Fruit fly (Drosophila melanogaster) whole organism, embryonic: ENCODE data around the gene Tre1.

Experiments
- Awh ChIP-seq: fragments of 200-800 bp; sonication (Bioruptor generic); IDR thresholded peaks from 2 replicates; pipeline ENCODE4, ENCODE4 v1.3.6; 2022; ENCODE audit warnings: missing biosample characterization, missing genetic modification characterization
- B-H1 ChIP-seq: fragments of 200-800 bp; sonication (Bioruptor generic); IDR thresholded peaks from 3 replicates; pipeline ENCODE4 v1.3.6; 2022; ENCODE audit warnings: missing biosample characterization, missing genetic modification characterization
- CG1024 ChIP-seq: fragments of 200-800 bp; sonication (Bioruptor generic); IDR thresholded peaks from 2 replicates; pipeline ENCODE4 v1.3.6; 2022; ENCODE audit warnings: missing biosample characterization, missing genetic modification characterization
- CG10267 ChIP-seq: fragments of 200-800 bp; sonication (Bioruptor generic); optimal IDR thresholded peaks from 2 replicates; lab custom pipeline; 2018; ENCODE audit warnings: missing biosample characterization, mild to moderate bottlenecking, missing genetic modification characterization, moderate library complexity
- CG10321 ChIP-seq: fragments of 200-800 bp; sonication (Bioruptor generic); IDR thresholded peaks from 2 replicates; pipeline ENCODE4 v1.3.6; 2022; ENCODE audit warnings: missing biosample characterization, missing genetic modification characterization
- CG10366 ChIP-seq: fragments of 200-800 bp; sonication (Bioruptor generic); IDR thresholded peaks from 2 replicates; pipeline ENCODE4 v1.3.6; 2022; ENCODE audit warnings: missing biosample characterization, missing genetic modification characterization
- CG11504 ChIP-seq: fragments of 200-800 bp; sonication (Bioruptor generic); optimal IDR thresholded peaks from 3 replicates; lab custom pipeline; 2019; ENCODE audit warnings: missing biosample characterization, mild to moderate bottlenecking, missing genetic modification characterization, moderate library complexity
- CG11560 ChIP-seq: fragments of 200-800 bp; sonication (Bioruptor generic); IDR thresholded peaks from 3 replicates; pipeline ENCODE4 v1.3.6; 2022; ENCODE audit warnings: missing biosample characterization, missing genetic modification characterization
- CG12071 ChIP-seq: fragments of 200-800 bp; sonication (Bioruptor generic); optimal IDR thresholded peaks from 3 replicates; lab custom pipeline; 2018; ENCODE audit warnings: missing biosample characterization, mild to moderate bottlenecking, missing genetic modification characterization
- CG13296 ChIP-seq: fragments of 200-800 bp; sonication (Bioruptor generic); optimal IDR thresholded peaks from 3 replicates; lab custom pipeline; 2018; ENCODE audit warnings: missing biosample characterization, mild to moderate bottlenecking, missing genetic modification characterization
- CG16779 ChIP-seq: fragments of 200-800 bp; sonication (Bioruptor generic); IDR thresholded peaks from 2 replicates; pipeline ENCODE4 v1.3.6; 2022; ENCODE audit warnings: missing biosample characterization, missing genetic modification characterization
- CG18476 ChIP-seq: fragments of 200-800 bp; sonication (Bioruptor generic); optimal IDR thresholded peaks from 2 replicates; lab custom pipeline; 2016; ENCODE audit warnings: missing biosample characterization, mild to moderate bottlenecking, missing genetic modification characterization
- CG2120 ChIP-seq: fragments of 200-800 bp; sonication (Bioruptor generic); optimal IDR thresholded peaks from 3 replicates; lab custom pipeline; 2016; ENCODE audit warnings: missing biosample characterization, missing genetic modification characterization
- CG30431 ChIP-seq: fragments of 200-800 bp; sonication (Bioruptor generic); optimal IDR thresholded peaks from 2 replicates; lab custom pipeline; 2017; ENCODE audit warnings: missing biosample characterization, missing genetic modification characterization
- CG31441 ChIP-seq: fragments of 200-800 bp; sonication (Bioruptor generic); IDR thresholded peaks from 2 replicates; pipeline ENCODE4 v1.3.6; 2022; ENCODE audit warnings: missing biosample characterization, missing genetic modification characterization
- CG3163 ChIP-seq: fragments of 200-800 bp; sonication (Bioruptor generic); optimal IDR thresholded peaks from 3 replicates; lab custom pipeline; 2016; ENCODE audit warnings: missing biosample characterization, missing genetic modification characterization
- CG32532 ChIP-seq: fragments of 200-800 bp; sonication (Bioruptor generic); IDR thresholded peaks from 2 replicates; pipeline ENCODE4 v1.3.6; 2022; ENCODE audit warnings: missing biosample characterization, missing genetic modification characterization
- CG3407 ChIP-seq: fragments of 200-800 bp; sonication (Bioruptor generic); optimal IDR thresholded peaks from 2 replicates; lab custom pipeline; 2018; ENCODE audit warnings: missing biosample characterization, mild to moderate bottlenecking, missing genetic modification characterization
- CG3847 ChIP-seq: fragments of 200-800 bp; sonication (Bioruptor generic); IDR thresholded peaks from 2 replicates; pipeline ENCODE4 v1.3.6; 2022; ENCODE audit warnings: missing biosample characterization, missing genetic modification characterization
- CG4282 ChIP-seq: fragments of 200-800 bp; sonication (Bioruptor generic); optimal IDR thresholded peaks from 2 replicates; lab custom pipeline; 2016; ENCODE audit warnings: missing biosample characterization, missing genetic modification characterization
- CG4360 ChIP-seq: fragments of 200-800 bp; sonication (Bioruptor generic); IDR thresholded peaks from 2 replicates; pipeline ENCODE4 v1.3.6; 2022; ENCODE audit warnings: missing biosample characterization, missing genetic modification characterization
- CG6175 ChIP-seq: fragments of 200-800 bp; sonication (Bioruptor generic); IDR thresholded peaks from 3 replicates; pipeline ENCODE4 v1.3.6; 2022; ENCODE audit warnings: missing biosample characterization, missing genetic modification characterization
- CG8281 ChIP-seq: fragments of 200-800 bp; sonication (Bioruptor generic); optimal IDR thresholded peaks from 2 replicates; lab custom pipeline; 2018; ENCODE audit warnings: missing biosample characterization, mild to moderate bottlenecking, missing genetic modification characterization, moderate library complexity
- CHES-1-like ChIP-seq: fragments of 200-800 bp; sonication (Bioruptor generic); optimal IDR thresholded peaks from 2 replicates; lab custom pipeline; 2016; ENCODE audit warnings: missing biosample characterization, missing genetic modification characterization
- CrebB ChIP-seq: fragments of 200-800 bp; sonication (Bioruptor generic); optimal IDR thresholded peaks from 3 replicates; lab custom pipeline; 2018; ENCODE audit warnings: missing biosample characterization, mild to moderate bottlenecking, missing genetic modification characterization
- D19A ChIP-seq: fragments of 200-800 bp; optimal IDR thresholded peaks from 3 replicates; lab custom pipeline; 2019; ENCODE audit warnings: missing biosample characterization, mild to moderate bottlenecking, missing genetic modification characterization, moderate library complexity
- Dbx ChIP-seq: fragments of 200-800 bp; sonication (Bioruptor generic); IDR thresholded peaks from 3 replicates; pipeline ENCODE4 v1.3.6; 2022; ENCODE audit warnings: missing biosample characterization, missing genetic modification characterization
- E2f1 ChIP-seq: fragments of 200-800 bp; sonication (Bioruptor generic); IDR thresholded peaks from 2 replicates; pipeline ENCODE4 v1.3.6; 2022; ENCODE audit warnings: missing biosample characterization, missing genetic modification characterization
- ERR ChIP-seq: fragments of 200-800 bp; sonication (Bioruptor generic); optimal IDR thresholded peaks from 2 replicates; lab custom pipeline; 2016; ENCODE audit warnings: missing biosample characterization, missing genetic modification characterization
- Eip74EF ChIP-seq, 2 experiments: fragments of 200-800 bp in 1 of 2; fragments of >200 bp in 1 of 2; sonication (Bioruptor generic) in 1 of 2; optimal IDR thresholded peaks; 2 replicates each; lab custom pipeline; 2017 to 2019; ENCODE audit warnings: missing biosample characterization in 2 of 2, missing genetic modification characterization in 2 of 2, mild to moderate bottlenecking in 1 of 2, moderate library complexity in 1 of 2
- NC2α ChIP-seq: fragments of 200-800 bp; sonication (Bioruptor generic); optimal IDR thresholded peaks from 2 replicates; lab custom pipeline; 2016; ENCODE audit warnings: missing biosample characterization, missing genetic modification characterization
- Nf-YA ChIP-seq: fragments of 200-800 bp; sonication (Bioruptor generic); IDR thresholded peaks from 2 replicates; pipeline ENCODE4 v1.3.6; 2022; ENCODE audit warnings: missing biosample characterization, missing genetic modification characterization
- Oaz ChIP-seq: fragments of 200-800 bp; sonication (Bioruptor generic); IDR thresholded peaks from 2 replicates; pipeline ENCODE4 v1.3.6; 2022; ENCODE audit warnings: missing biosample characterization, missing genetic modification characterization
- Poxn ChIP-seq: fragments of 200-800 bp; sonication (Bioruptor generic); IDR thresholded peaks from 2 replicates; pipeline ENCODE4 v1.3.6; 2022; ENCODE audit warnings: missing biosample characterization, missing genetic modification characterization
- Rx ChIP-seq: fragments of 200-800 bp; sonication (Bioruptor generic); IDR thresholded peaks from 2 replicates; pipeline ENCODE4 v1.3.6; 2022; ENCODE audit warnings: missing biosample characterization, missing genetic modification characterization
- TFAM ChIP-seq: fragments of 200-800 bp; sonication (Bioruptor generic); optimal IDR thresholded peaks from 2 replicates; lab custom pipeline; 2017; ENCODE audit warnings: missing biosample characterization, missing genetic modification characterization, inconsistent platforms
- croc ChIP-seq: fragments of 200-800 bp; sonication (Bioruptor generic); conservative IDR thresholded peaks from 3 replicates; pipeline ENCODE4 v1.3.6; 2022; ENCODE audit warnings: missing biosample characterization, missing genetic modification characterization
- crp ChIP-seq, 2 experiments: fragments of 200-800 bp; sonication (Bioruptor generic); optimal IDR thresholded peaks; 2 replicates in 1 of 2; 3 replicates in 1 of 2; lab custom pipeline; 2017; ENCODE audit warnings: missing biosample characterization in 2 of 2, missing genetic modification characterization in 2 of 2, mild to moderate bottlenecking in 1 of 2, moderate library complexity in 1 of 2
- da ChIP-seq: fragments of 200-800 bp; sonication (Bioruptor generic); optimal IDR thresholded peaks from 2 replicates; lab custom pipeline; 2016; ENCODE audit warnings: missing biosample characterization, missing genetic modification characterization
- ems ChIP-seq: fragments of 200-800 bp; sonication (Bioruptor generic); optimal IDR thresholded peaks from 3 replicates; lab custom pipeline; 2016; ENCODE audit warnings: missing biosample characterization, missing genetic modification characterization
- en ChIP-seq: fragments of 200-800 bp; sonication (Bioruptor generic); optimal IDR thresholded peaks from 2 replicates; lab custom pipeline; 2016; ENCODE audit warnings: missing biosample characterization, missing genetic modification characterization
- exex ChIP-seq: fragments of 200-800 bp; sonication (Bioruptor generic); optimal IDR thresholded peaks from 4 replicates; lab custom pipeline; 2018; ENCODE audit warnings: missing biosample characterization, mild to moderate bottlenecking, missing genetic modification characterization, moderate library complexity
- fu2 ChIP-seq: fragments of 200-800 bp; sonication (Bioruptor generic); optimal IDR thresholded peaks from 2 replicates; lab custom pipeline; 2016; ENCODE audit warnings: missing biosample characterization, missing genetic modification characterization
- gt ChIP-seq: fragments of 200-800 bp; sonication (Bioruptor generic); IDR thresholded peaks from 2 replicates; pipeline ENCODE4 v1.3.6; 2022; ENCODE audit warnings: missing biosample characterization, missing genetic modification characterization
- jumu ChIP-seq: fragments of 200-800 bp; sonication (Bioruptor generic); optimal IDR thresholded peaks from 3 replicates; lab custom pipeline; 2016; ENCODE audit warnings: missing biosample characterization, missing genetic modification characterization
- nom ChIP-seq: fragments of 200-800 bp; sonication (Bioruptor generic); optimal IDR thresholded peaks from 2 replicates; lab custom pipeline; 2017; ENCODE audit warnings: missing biosample characterization, missing genetic modification characterization, mild to moderate bottlenecking, moderate library complexity, missing genetic modification reagents
- oc ChIP-seq: fragments of 200-800 bp; sonication (Bioruptor generic); optimal IDR thresholded peaks from 2 replicates; lab custom pipeline; 2018; ENCODE audit warnings: missing biosample characterization, mild to moderate bottlenecking, missing genetic modification characterization, moderate library complexity
- p53 ChIP-seq: fragments of 200-800 bp; sonication (Bioruptor generic); optimal IDR thresholded peaks from 2 replicates; lab custom pipeline; 2016; ENCODE audit warnings: missing biosample characterization, missing genetic modification characterization
- pita ChIP-seq: fragments of 200-800 bp; sonication (Bioruptor generic); optimal IDR thresholded peaks from 2 replicates; lab custom pipeline; 2017; ENCODE audit warnings: missing biosample characterization, mild to moderate bottlenecking, missing genetic modification characterization
- sima ChIP-seq: fragments of 200-800 bp; sonication (Bioruptor generic); optimal IDR thresholded peaks from 2 replicates; lab custom pipeline; 2016; ENCODE audit warnings: missing biosample characterization, missing genetic modification characterization
- zf30C ChIP-seq: fragments of 200-800 bp; sonication (Bioruptor generic); optimal IDR thresholded peaks from 3 replicates; lab custom pipeline; 2018; ENCODE audit warnings: missing biosample characterization, mild to moderate bottlenecking, missing genetic modification characterization

The Tre1 gene

dm6 chrX:5648437-5648959 is 31.3 kb downstream of the Tre1 start, which contains the start of gene OtopLa (continued):
- TF ChIP-seq CG4282 (GFP tag; lab: Kevin White, UChicago) (no peak), Nf-YA (peak; percentile 84), CG16779 (GFP tag; lab: Robert Waterston, UW) (peak; percentile 62; the same call in 1 of the 2 replicates), B-H1 (GFP tag; lab: Robert Waterston, UW) (peak; percentile 71), CG3163 (GFP tag; lab: Kevin White, UChicago) (peak; percentile 61), Dbx (GFP tag; lab: Robert Waterston, UW) (peak; percentile 79), zf30C (GFP tag; lab: Kevin White, UChicago) (peak; percentile 74), Awh (GFP tag; lab: Robert Waterston, UW) (peak; percentile 89), CG1024 (GFP tag; lab: Robert Waterston, UW) (peak; percentile 80), CG13296 (peak; percentile 72), CG11560 (tag; lab: Robert Waterston, UW) (0 out of 3 replicates have a peak, but pooled peaks have one; percentile 63), ems (peak; percentile 68), CHES-1-like (GFP tag; lab: Kevin White, UChicago) (peak; percentile 60), CG31441 (GFP tag; lab: Robert Waterston, UW) (peak; percentile 90), sima (GFP tag; lab: Kevin White, UChicago) (peak; percentile 54), CG30431 (peak; percentile 71), da (GFP tag; lab: Kevin White, UChicago) (peak; percentile 43), CG10267 (tag; lab: Kevin White, UChicago) (peak; percentile 74), jumu (peak; percentile 80), D19A (tag; lab: Kevin White, UChicago) (peak; percentile 74), crp (GFP tag; optimal IDR thresholded peaks at IDR 0.05; lab: Kevin White, UChicago) (peak in 1 of 2 experiments; percentile 32), CG2120 (GFP tag; lab: Kevin White, UChicago) (peak; percentile 77), CG32532 (GFP tag; lab: Robert Waterston, UW) (peak; percentile 84), ERR (peak; percentile 78), CG10366 (GFP tag; lab: Robert Waterston, UW) (peak; percentile 87), CG4360 (peak; percentile 72), Eip74EF (GFP tag; optimal IDR thresholded peaks at IDR 0.05; lab: Kevin White, UChicago) (peak in 1 of 2 experiments; percentile 80), croc (GFP tag; lab: Robert Waterston, UW) (peak; percentile 79), TFAM (GFP tag; lab: Kevin White, UChicago) (peak; percentile 32), CG11504 (tag; lab: Kevin White, UChicago) (peak; percentile 88), fu2 (GFP tag; lab: Kevin White, UChicago) (peak; percentile 59), CG6175 (peak; percentile 50; the same call in 1 of the 3 replicates), Rx (GFP tag; lab: Robert Waterston, UW) (peak; percentile 83), oc (peak; percentile 84), pita (no peak), NC2α (GFP tag; lab: Kevin White, UChicago) (peak; percentile 44), E2f1 (GFP tag; lab: Robert Waterston, UW) (peak; percentile 77), exex (tag; lab: Kevin White, UChicago) (peak; percentile 18), CG8281 (peak; percentile 59), nom (GFP tag; lab: Kevin White, UChicago) (peak; percentile 26), p53 (GFP tag; lab: Kevin White, UChicago) (peak; percentile 11), CG3407 (GFP tag; lab: Kevin White, UChicago) (peak; percentile 80), CG18476 (GFP tag; lab: Kevin White, UChicago) (peak; percentile 68), Oaz (peak; percentile 69), CG3847 (GFP tag; lab: Robert Waterston, UW) (peak; percentile 75), CG12071 (peak; percentile 74), CrebB (tag; lab: Kevin White, UChicago) (peak; percentile 57), Poxn (GFP tag; lab: Robert Waterston, UW) (0 out of 2 replicates have a peak, but pooled peaks have one; percentile 15), gt (GFP tag; lab: Robert Waterston, UW) (peak; percentile 53; the same call in 1 of the 2 replicates), CG10321 (GFP tag; lab: Robert Waterston, UW) (peak; percentile 52; the same call in 1 of the 2 replicates), en (GFP tag; lab: Kevin White, UChicago) (peak; percentile 80)
